Worm (Caenorhabditis elegans) whole organism, L2 larva: Measurements from ENCODE around the gene K02E2.7.

ENCODE experiments used
- alr-1 ChIP-seq: fragments of 150-350 bp; optimal IDR thresholded peaks from 2 replicates; lab custom pipeline; 2014; ENCODE audit warnings: missing biosample characterization, missing genetic modification characterization
- ama-1 ChIP-seq: fragments of 150-350 bp; optimal IDR thresholded peaks from 2 replicates; lab custom pipeline; 2018; ENCODE audit warnings: inconsistent platforms
- egl-27 ChIP-seq: sonication (generic microtip); optimal IDR thresholded peaks from 3 replicates; lab custom pipeline; 2017; ENCODE audit warnings: missing biosample characterization, missing genetic modification reagents, missing genetic modification characterization
- fos-1 ChIP-seq: fragments of 150-350 bp; optimal IDR thresholded peaks from 2 replicates; lab custom pipeline; 2014; ENCODE audit warnings: missing biosample characterization, missing genetic modification characterization
- lsy-2 ChIP-seq, 2 experiments: fragments of 150-350 bp in 1 of 2; sonication (generic microtip) in 1 of 2; optimal IDR thresholded peaks; 2 replicates each; lab custom pipeline; 2014 to 2017; ENCODE audit warnings: missing biosample characterization in 2 of 2, missing genetic modification characterization in 2 of 2
- nhr-77 ChIP-seq: fragments of 150-350 bp; optimal IDR thresholded peaks from 2 replicates; lab custom pipeline; 2014; ENCODE audit warnings: missing biosample characterization, missing genetic modification characterization
- skn-1 ChIP-seq: sonication (generic microtip); optimal IDR thresholded peaks from 2 replicates; lab custom pipeline; 2017; ENCODE audit warnings: missing biosample characterization, missing genetic modification characterization
- unc-39 ChIP-seq: fragments of 150-350 bp; optimal IDR thresholded peaks from 2 replicates; lab custom pipeline; 2014; ENCODE audit warnings: missing biosample characterization, missing genetic modification characterization

ce11 chrV:20344889-20345288 is 42.0 kb downstream of the K02E2.7 start, which contains the start of gene Y38H6A.3:
- TF ChIP-seq fos-1 (tag; lab: Kevin White, UChicago) (no peak), lsy-2 (tag; optimal IDR thresholded peaks at IDR 0.05; lab: Kevin White, UChicago) (no peak), skn-1 (no peak), egl-27 (tag; lab: Kevin White, UChicago) (no peak), ama-1 (lab: Kevin White, UChicago) (no peak), nhr-77 (tag; lab: Kevin White, UChicago) (no peak), alr-1 (no peak), unc-39 (tag; lab: Kevin White, UChicago) (no peak)
